Fruit fly (Drosophila melanogaster) whole organism, embryonic: Measurements from ENCODE around the gene CG5382.

Experiments used
- Antp ChIP-seq: fragments of 200-800 bp; sonication (Bioruptor generic); optimal IDR thresholded peaks from 3 replicates; lab custom pipeline; 2016; ENCODE audit warnings: missing biosample characterization, missing genetic modification characterization
- Atf6 ChIP-seq: fragments of 200-800 bp; sonication (Bioruptor generic); IDR thresholded peaks from 2 replicates; pipeline ENCODE4 v1.3.6; 2022; ENCODE audit warnings: missing biosample characterization, missing genetic modification characterization
- CG1024 ChIP-seq: fragments of 200-800 bp; sonication (Bioruptor generic); IDR thresholded peaks from 2 replicates; pipeline ENCODE4 v1.3.6; 2022; ENCODE audit warnings: missing biosample characterization, missing genetic modification characterization
- CG10565 ChIP-seq: fragments of 200-800 bp; sonication (Bioruptor generic); optimal IDR thresholded peaks from 3 replicates; lab custom pipeline; 2016; ENCODE audit warnings: missing biosample characterization, mild to moderate bottlenecking, missing genetic modification characterization
- CG11398 ChIP-seq: fragments of 200-800 bp; sonication (Bioruptor generic); optimal IDR thresholded peaks from 2 replicates; lab custom pipeline; 2016; ENCODE audit warnings: missing biosample characterization, missing genetic modification characterization
- CG12299 ChIP-seq: fragments of 200-800 bp; sonication (Bioruptor generic); optimal IDR thresholded peaks from 2 replicates; lab custom pipeline; 2018; ENCODE audit warnings: missing biosample characterization, mild to moderate bottlenecking, missing genetic modification characterization
- CG12744 ChIP-seq: fragments of 200-800 bp; sonication (Bioruptor generic); optimal IDR thresholded peaks from 2 replicates; lab custom pipeline; 2016; ENCODE audit warnings: missing biosample characterization, missing genetic modification characterization
- CG14965 ChIP-seq: fragments of 200-800 bp; sonication (Bioruptor generic); optimal IDR thresholded peaks from 2 replicates; lab custom pipeline; 2016; ENCODE audit warnings: missing biosample characterization, missing genetic modification characterization, borderline replicate concordance
- CG15514 ChIP-seq: fragments of 200-800 bp; sonication (Bioruptor generic); optimal IDR thresholded peaks from 3 replicates; lab custom pipeline; 2017; ENCODE audit warnings: missing biosample characterization, missing genetic modification characterization, mild to moderate bottlenecking, moderate library complexity, missing genetic modification reagents
- CG17829 ChIP-seq: fragments of 200-800 bp; optimal IDR thresholded peaks from 2 replicates; lab custom pipeline; 2019; ENCODE audit warnings: missing biosample characterization, mild to moderate bottlenecking, missing genetic modification characterization, moderate library complexity
- CG18599 ChIP-seq: fragments of 200-800 bp; sonication (Bioruptor generic); optimal IDR thresholded peaks from 3 replicates; lab custom pipeline; 2017; ENCODE audit warnings: missing biosample characterization, missing genetic modification characterization, mild to moderate bottlenecking, moderate library complexity, missing genetic modification reagents
- CG2116 ChIP-seq: fragments of 200-800 bp; sonication (Bioruptor generic); optimal IDR thresholded peaks from 3 replicates; lab custom pipeline; 2018; ENCODE audit warnings: missing biosample characterization, mild to moderate bottlenecking, missing genetic modification characterization
- CG30403 ChIP-seq: fragments of 200-800 bp; sonication (Bioruptor generic); optimal IDR thresholded peaks from 3 replicates; lab custom pipeline; 2016; ENCODE audit warnings: missing biosample characterization, missing genetic modification characterization
- CG33213 ChIP-seq: fragments of 200-800 bp; sonication (Bioruptor generic); optimal IDR thresholded peaks from 3 replicates; lab custom pipeline; 2016; ENCODE audit warnings: missing biosample characterization, missing genetic modification characterization
- CG4360 ChIP-seq: fragments of 200-800 bp; sonication (Bioruptor generic); IDR thresholded peaks from 2 replicates; pipeline ENCODE4 v1.3.6; 2022; ENCODE audit warnings: missing biosample characterization, missing genetic modification characterization
- CG4404 ChIP-seq: fragments of 200-800 bp; sonication (Bioruptor generic); IDR thresholded peaks from 2 replicates; pipeline ENCODE4 v1.3.6; 2022; ENCODE audit warnings: missing biosample characterization, missing genetic modification characterization
- CG4730 ChIP-seq: fragments of 200-800 bp; sonication (Bioruptor generic); IDR thresholded peaks from 2 replicates; pipeline ENCODE4 v1.3.6; 2022; ENCODE audit warnings: missing biosample characterization, missing genetic modification characterization
- CG7271 ChIP-seq: fragments of 200-800 bp; sonication (Bioruptor generic); optimal IDR thresholded peaks from 2 replicates; lab custom pipeline; 2018; ENCODE audit warnings: missing biosample characterization, mild to moderate bottlenecking, missing genetic modification characterization, moderate library complexity
- CG7357 ChIP-seq: fragments of 200-800 bp; sonication (Bioruptor generic); IDR thresholded peaks from 3 replicates; pipeline ENCODE4 v1.3.6; 2022; ENCODE audit warnings: missing biosample characterization, missing genetic modification characterization
- CG7745 ChIP-seq: fragments of 200-800 bp; sonication (Bioruptor generic); optimal IDR thresholded peaks from 2 replicates; lab custom pipeline; 2018; ENCODE audit warnings: missing biosample characterization, mild to moderate bottlenecking, missing genetic modification characterization, moderate library complexity
- CG8281 ChIP-seq: fragments of 200-800 bp; sonication (Bioruptor generic); optimal IDR thresholded peaks from 2 replicates; lab custom pipeline; 2018; ENCODE audit warnings: missing biosample characterization, mild to moderate bottlenecking, missing genetic modification characterization, moderate library complexity
- Chrac-16 ChIP-seq: fragments of 200-800 bp; sonication (Bioruptor generic); optimal IDR thresholded peaks from 3 replicates; lab custom pipeline; 2016; ENCODE audit warnings: missing biosample characterization, missing genetic modification characterization
- CoRest ChIP-seq: fragments of 200-800 bp; sonication (Bioruptor generic); optimal IDR thresholded peaks from 3 replicates; lab custom pipeline; 2018; ENCODE audit warnings: missing biosample characterization, mild to moderate bottlenecking, missing genetic modification characterization, moderate library complexity
- Dad ChIP-seq: fragments of 200-800 bp; sonication (Bioruptor generic); optimal IDR thresholded peaks from 3 replicates; lab custom pipeline; 2016; ENCODE audit warnings: missing biosample characterization, missing genetic modification characterization
- H15 ChIP-seq: fragments of 200-800 bp; sonication (Bioruptor generic); IDR thresholded peaks from 3 replicates; pipeline ENCODE4 v1.3.6; 2022; ENCODE audit warnings: missing biosample characterization, missing genetic modification characterization
- Hr78 ChIP-seq, 2 experiments: fragments of 200-800 bp in 1 of 2; fragments of >200 bp in 1 of 2; sonication (Bioruptor generic) in 1 of 2; optimal IDR thresholded peaks; 2 replicates each; lab custom pipeline; 2017 to 2019; ENCODE audit warnings: missing biosample characterization in 2 of 2, missing genetic modification characterization in 2 of 2, mild to moderate bottlenecking in 1 of 2, moderate library complexity in 1 of 2
- Lim3 ChIP-seq: fragments of 200-800 bp; sonication (Bioruptor generic); IDR thresholded peaks from 2 replicates; pipeline ENCODE4 v1.3.6; 2022; ENCODE audit warnings: missing biosample characterization, missing genetic modification characterization
- MBD-R2 ChIP-seq: fragments of 200-800 bp; sonication (Bioruptor generic); IDR thresholded peaks from 2 replicates; pipeline ENCODE4 v1.3.6; 2022; ENCODE audit warnings: missing biosample characterization, missing genetic modification characterization
- Mad ChIP-seq: fragments of 200-800 bp; sonication (Bioruptor generic); optimal IDR thresholded peaks from 2 replicates; lab custom pipeline; 2016; ENCODE audit warnings: missing biosample characterization, missing genetic modification characterization
- Mes4 ChIP-seq: fragments of 200-800 bp; sonication (Bioruptor generic); optimal IDR thresholded peaks from 2 replicates; lab custom pipeline; 2016; ENCODE audit warnings: missing biosample characterization, missing genetic modification characterization
- Oaz ChIP-seq: fragments of 200-800 bp; sonication (Bioruptor generic); IDR thresholded peaks from 2 replicates; pipeline ENCODE4 v1.3.6; 2022; ENCODE audit warnings: missing biosample characterization, missing genetic modification characterization
- Rfx ChIP-seq: fragments of 200-800 bp; sonication (Bioruptor generic); IDR thresholded peaks from 2 replicates; pipeline ENCODE4 v1.3.6; 2022; ENCODE audit warnings: missing biosample characterization, missing genetic modification characterization
- Sin3A ChIP-seq: fragments of >200 bp; optimal IDR thresholded peaks from 2 replicates; lab custom pipeline; 2018
- Trl ChIP-seq, 3 experiments: fragments of >200 bp in 2 of 3; fragments of 200-800 bp in 1 of 3; sonication (Bioruptor generic) in 1 of 3; optimal IDR thresholded peaks; 2 replicates in 1 of 3; 3 replicates in 2 of 3; lab custom pipeline; 2016 to 2017; ENCODE audit warnings: missing biosample characterization in 1 of 3, missing genetic modification characterization in 1 of 3
- Xrp1 ChIP-seq: fragments of 200-800 bp; sonication (Bioruptor generic); IDR thresholded peaks from 2 replicates; pipeline ENCODE4 v1.3.6; 2022; ENCODE audit warnings: missing biosample characterization, missing genetic modification characterization
- cato ChIP-seq: fragments of 200-800 bp; sonication (Bioruptor generic); optimal IDR thresholded peaks from 2 replicates; lab custom pipeline; 2016; ENCODE audit warnings: missing biosample characterization, missing genetic modification characterization, borderline replicate concordance
- corto ChIP-seq: fragments of 200-800 bp; sonication (Bioruptor generic); optimal IDR thresholded peaks from 2 replicates; lab custom pipeline; 2016; ENCODE audit warnings: missing biosample characterization, mild to moderate bottlenecking, missing genetic modification characterization, moderate library complexity
- crp ChIP-seq, 2 experiments: fragments of 200-800 bp; sonication (Bioruptor generic); optimal IDR thresholded peaks; 2 replicates in 1 of 2; 3 replicates in 1 of 2; lab custom pipeline; 2017; ENCODE audit warnings: missing biosample characterization in 2 of 2, missing genetic modification characterization in 2 of 2, mild to moderate bottlenecking in 1 of 2, moderate library complexity in 1 of 2
- dati ChIP-seq: fragments of 200-800 bp; sonication (Bioruptor generic); IDR thresholded peaks from 2 replicates; pipeline ENCODE4 v1.3.6; 2022; ENCODE audit warnings: missing biosample characterization, missing genetic modification characterization
- dmrt11E ChIP-seq: fragments of 200-800 bp; sonication (Bioruptor generic); optimal IDR thresholded peaks from 3 replicates; lab custom pipeline; 2018; ENCODE audit warnings: missing biosample characterization, mild to moderate bottlenecking, missing genetic modification characterization, moderate library complexity
- dysf ChIP-seq: fragments of 200-800 bp; sonication (Bioruptor generic); IDR thresholded peaks from 3 replicates; pipeline ENCODE4 v1.3.6; 2022; ENCODE audit warnings: missing biosample characterization, missing genetic modification characterization
- ftz-f1 ChIP-seq: fragments of 200-800 bp; sonication (Bioruptor generic); optimal IDR thresholded peaks from 2 replicates; lab custom pipeline; 2016; ENCODE audit warnings: missing biosample characterization, missing genetic modification characterization
- ham ChIP-seq: fragments of 200-800 bp; sonication (Bioruptor generic); IDR thresholded peaks from 2 replicates; pipeline ENCODE4 v1.3.6; 2022; ENCODE audit warnings: missing biosample characterization, missing genetic modification characterization
- hkb ChIP-seq, 2 experiments: fragments of 200-800 bp in 1 of 2; fragments of >200 bp in 1 of 2; sonication (Bioruptor generic) in 1 of 2; IDR thresholded peaks in 1 of 2; optimal IDR thresholded peaks in 1 of 2; 2 replicates each; pipeline versions ENCODE4 v1.3.6 to Lab custom; 2017 to 2022; ENCODE audit warnings: missing biosample characterization in 1 of 2, missing genetic modification characterization in 1 of 2
- nerfin-1 ChIP-seq: fragments of 200-800 bp; sonication (Bioruptor generic); optimal IDR thresholded peaks from 3 replicates; lab custom pipeline; 2019; ENCODE audit warnings: missing biosample characterization, mild to moderate bottlenecking, missing genetic modification characterization, moderate library complexity
- ssp ChIP-seq: fragments of 200-800 bp; sonication (Bioruptor generic); IDR thresholded peaks from 2 replicates; pipeline ENCODE4 v1.3.6; 2022; ENCODE audit warnings: missing biosample characterization, missing genetic modification characterization
- zen ChIP-seq: fragments of 200-800 bp; sonication (Bioruptor generic); optimal IDR thresholded peaks from 3 replicates; lab custom pipeline; 2018; ENCODE audit warnings: missing biosample characterization, mild to moderate bottlenecking, missing genetic modification characterization, moderate library complexity
- zen2 ChIP-seq: fragments of 200-800 bp; sonication (Bioruptor generic); IDR thresholded peaks from 3 replicates; pipeline ENCODE4 v1.3.6; 2022; ENCODE audit warnings: missing biosample characterization, missing genetic modification characterization; ENCODE audit not compliant: partially characterized antibody

Gene CG5382

dm6 chr3R:22362218-22362907 lies 3.4 kb downstream of the CG5382 start, which contains the start of the genes JMJD6, CG7071 and Muted (continued):
- TF ChIP-seq CG4360 (GFP tag; lab: Robert Waterston, UW) (peak; percentile 55; the same call in 1 of the 2 replicates), Oaz (peak; percentile 88), dmrt11E (tag; lab: Kevin White, UChicago) (peak; percentile 86), Rfx (peak; percentile 95), CG15514 (GFP tag; lab: Kevin White, UChicago) (peak; percentile 92), CG14965 (GFP tag; lab: Kevin White, UChicago) (no peak), CG2116 (GFP tag; lab: Kevin White, UChicago) (peak; percentile 87), zen2 (GFP tag; lab: Robert Waterston, UW) (peak; percentile 55; the same call in 1 of the 3 replicates), ftz-f1 (GFP tag; lab: Kevin White, UChicago) (peak; percentile 74), CG7271 (tag; lab: Kevin White, UChicago) (peak; percentile 69), CG17829 (tag; lab: Kevin White, UChicago) (peak; percentile 88), CG7357 (peak; percentile 85), CG18599 (GFP tag; lab: Kevin White, UChicago) (peak; percentile 95), Lim3 (GFP tag; lab: Robert Waterston, UW) (peak; percentile 63), MBD-R2 (peak; percentile 83), corto (GFP tag; lab: Kevin White, UChicago) (peak; percentile 76), nerfin-1 (peak; percentile 88), hkb (optimal IDR thresholded peaks at IDR 0.05; lab: Kevin White, UChicago) (peak; percentile 58), hkb (GFP tag; IDR thresholded peaks at IDR 0.05; lab: Robert Waterston, UW) (peak; percentile 90), CG10565 (GFP tag; lab: Kevin White, UChicago) (peak; percentile 55), CG30403 (GFP tag; lab: Kevin White, UChicago) (peak; percentile 96), Mes4 (GFP tag; lab: Kevin White, UChicago) (peak; percentile 81), Sin3A (lab: Kevin White, UChicago) (peak; percentile 88), cato (GFP tag; lab: Kevin White, UChicago) (peak; percentile 87), zen (peak; percentile 88), CG7745 (tag; lab: Kevin White, UChicago) (peak; percentile 13), dysf (peak; percentile 90), dati (peak; percentile 87), CG4730 (GFP tag; lab: Robert Waterston, UW) (peak; percentile 87), CoRest (peak; percentile 94), Dad (GFP tag; lab: Kevin White, UChicago) (peak; percentile 74), ham (GFP tag; lab: Robert Waterston, UW) (peak; percentile 59; the same call in 1 of the 2 replicates), CG1024 (GFP tag; lab: Robert Waterston, UW) (peak; percentile 83), crp (GFP tag; optimal IDR thresholded peaks at IDR 0.05; lab: Kevin White, UChicago) (peak; percentile 50 to 86), H15 (GFP tag; lab: Robert Waterston, UW) (peak; percentile 87), CG11398 (peak; percentile 78), Chrac-16 (GFP tag; lab: Kevin White, UChicago) (peak; percentile 92), ssp (GFP tag; lab: Robert Waterston, UW) (peak; percentile 76), CG12299 (tag; lab: Kevin White, UChicago) (peak; percentile 91), Mad (GFP tag; lab: Kevin White, UChicago) (peak; percentile 83), Antp (GFP tag; lab: Kevin White, UChicago) (peak; percentile 73), CG4404 (peak; percentile 91), Atf6 (GFP tag; lab: Robert Waterston, UW) (peak; percentile 90), Xrp1 (GFP tag; lab: Robert Waterston, UW) (peak; percentile 94), CG33213 (GFP tag; lab: Kevin White, UChicago) (peak; percentile 81), CG12744 (GFP tag; lab: Kevin White, UChicago) (peak; percentile 86), Trl (optimal IDR thresholded peaks at IDR 0.05; lab: Kevin White, UChicago) (peak in 1 of 2 experiments; percentile 20), Trl (GFP tag; optimal IDR thresholded peaks at IDR 0.05; lab: Kevin White, UChicago) (peak; percentile 90), CG8281 (tag; lab: Kevin White, UChicago) (peak; percentile 63), Hr78 (GFP tag; optimal IDR thresholded peaks at IDR 0.05; lab: Kevin White, UChicago) (peak in 1 of 2 experiments; percentile 52)
